Fruit fly (Drosophila melanogaster) whole organism, embryonic: ENCODE measurements around the gene CG11374.

ENCODE experiments used
- Bgb ChIP-seq: fragments of 200-800 bp; sonication (Bioruptor generic); IDR thresholded peaks from 2 replicates; pipeline ENCODE4 v1.3.6; 2022; ENCODE audit warnings: missing biosample characterization, missing genetic modification characterization; ENCODE audit not compliant: partially characterized antibody
- CG11560 ChIP-seq: fragments of 200-800 bp; sonication (Bioruptor generic); IDR thresholded peaks from 3 replicates; pipeline ENCODE4 v1.3.6; 2022; ENCODE audit warnings: missing biosample characterization, missing genetic modification characterization
- CG1233 ChIP-seq: fragments of 200-800 bp; sonication (Bioruptor generic); optimal IDR thresholded peaks from 4 replicates; lab custom pipeline; 2018; ENCODE audit warnings: missing biosample characterization, mild to moderate bottlenecking, missing genetic modification characterization
- CG12769 ChIP-seq: fragments of 200-800 bp; sonication (Bioruptor generic); optimal IDR thresholded peaks from 2 replicates; lab custom pipeline; 2019; ENCODE audit warnings: missing biosample characterization, mild to moderate bottlenecking, missing genetic modification characterization, moderate library complexity
- CG13424 ChIP-seq: fragments of 200-800 bp; sonication (Bioruptor generic); optimal IDR thresholded peaks from 2 replicates; lab custom pipeline; 2019; ENCODE audit warnings: missing biosample characterization, mild to moderate bottlenecking, missing genetic modification characterization, moderate library complexity
- CG14050 ChIP-seq: fragments of 200-800 bp; sonication (Bioruptor generic); IDR thresholded peaks from 3 replicates; pipeline ENCODE4 v1.3.6; 2022; ENCODE audit warnings: missing biosample characterization, missing genetic modification characterization
- CG15269 ChIP-seq: fragments of 200-800 bp; sonication (Bioruptor generic); optimal IDR thresholded peaks from 2 replicates; lab custom pipeline; 2018; ENCODE audit warnings: missing biosample characterization, mild to moderate bottlenecking, missing genetic modification characterization, moderate library complexity
- CG17359 ChIP-seq: fragments of 200-800 bp; sonication (Bioruptor generic); optimal IDR thresholded peaks from 3 replicates; lab custom pipeline; 2018; ENCODE audit warnings: missing biosample characterization, mild to moderate bottlenecking, missing genetic modification characterization, moderate library complexity
- CG17385 ChIP-seq: fragments of 200-800 bp; sonication (Bioruptor generic); optimal IDR thresholded peaks from 3 replicates; lab custom pipeline; 2018; ENCODE audit warnings: missing biosample characterization, mild to moderate bottlenecking, missing genetic modification characterization
- CG18599 ChIP-seq: fragments of 200-800 bp; sonication (Bioruptor generic); optimal IDR thresholded peaks from 3 replicates; lab custom pipeline; 2017; ENCODE audit warnings: missing biosample characterization, missing genetic modification characterization, mild to moderate bottlenecking, moderate library complexity, missing genetic modification reagents
- CG2875 ChIP-seq: fragments of 200-800 bp; sonication (Bioruptor generic); optimal IDR thresholded peaks from 2 replicates; lab custom pipeline; 2017; ENCODE audit warnings: missing biosample characterization, mild to moderate bottlenecking, missing genetic modification characterization, missing genetic modification reagents
- CG31388 ChIP-seq: fragments of 200-800 bp; sonication (Bioruptor generic); optimal IDR thresholded peaks from 2 replicates; lab custom pipeline; 2016; ENCODE audit warnings: missing biosample characterization, missing genetic modification characterization
- CG32772 ChIP-seq: fragments of 200-800 bp; sonication (Bioruptor generic); IDR thresholded peaks from 2 replicates; pipeline ENCODE4 v1.3.6; 2022; ENCODE audit warnings: missing biosample characterization, missing genetic modification characterization
- CG4404 ChIP-seq: fragments of 200-800 bp; sonication (Bioruptor generic); IDR thresholded peaks from 2 replicates; pipeline ENCODE4 v1.3.6; 2022; ENCODE audit warnings: missing biosample characterization, missing genetic modification characterization
- CG4820 ChIP-seq: fragments of 200-800 bp; sonication (Bioruptor generic); optimal IDR thresholded peaks from 3 replicates; lab custom pipeline; 2016; ENCODE audit warnings: missing biosample characterization, missing genetic modification characterization
- CG6254 ChIP-seq: fragments of 200-800 bp; sonication (Bioruptor generic); optimal IDR thresholded peaks from 3 replicates; lab custom pipeline; 2017; ENCODE audit warnings: mild to moderate bottlenecking, missing biosample characterization, missing genetic modification reagents, missing genetic modification characterization
- CG6654 ChIP-seq: fragments of 200-800 bp; sonication (Bioruptor generic); optimal IDR thresholded peaks from 2 replicates; lab custom pipeline; 2017; ENCODE audit warnings: missing biosample characterization, mild to moderate bottlenecking, missing genetic modification characterization
- CG7271 ChIP-seq: fragments of 200-800 bp; sonication (Bioruptor generic); optimal IDR thresholded peaks from 2 replicates; lab custom pipeline; 2018; ENCODE audit warnings: missing biosample characterization, mild to moderate bottlenecking, missing genetic modification characterization, moderate library complexity
- CG7786 ChIP-seq: fragments of 200-800 bp; sonication (Bioruptor generic); optimal IDR thresholded peaks from 2 replicates; lab custom pipeline; 2016; ENCODE audit warnings: missing biosample characterization, missing genetic modification characterization
- CG7963 ChIP-seq: fragments of 200-800 bp; sonication (Bioruptor generic); IDR thresholded peaks from 3 replicates; pipeline ENCODE4 v1.3.6; 2022; ENCODE audit warnings: missing biosample characterization, missing genetic modification characterization; ENCODE audit not compliant: partially characterized antibody
- CG7987 ChIP-seq: fragments of 200-800 bp; sonication (Bioruptor generic); optimal IDR thresholded peaks from 2 replicates; lab custom pipeline; 2018; ENCODE audit warnings: missing biosample characterization, mild to moderate bottlenecking, missing genetic modification characterization, moderate library complexity
- Camta ChIP-seq: fragments of 200-800 bp; sonication (Bioruptor generic); optimal IDR thresholded peaks from 2 replicates; lab custom pipeline; 2016; ENCODE audit warnings: missing biosample characterization, missing genetic modification characterization
- Fer2 ChIP-seq: fragments of 200-800 bp; sonication (Bioruptor generic); optimal IDR thresholded peaks from 2 replicates; lab custom pipeline; 2018; ENCODE audit warnings: missing biosample characterization, mild to moderate bottlenecking, missing genetic modification characterization, moderate library complexity
- HLH3B ChIP-seq: fragments of 200-800 bp; sonication (Bioruptor generic); IDR thresholded peaks from 2 replicates; pipeline ENCODE4 v1.3.6; 2022; ENCODE audit warnings: missing biosample characterization, missing genetic modification characterization
- HmgD ChIP-seq: fragments of 200-800 bp; sonication (Bioruptor generic); optimal IDR thresholded peaks from 3 replicates; lab custom pipeline; 2016; ENCODE audit warnings: missing biosample characterization, missing genetic modification characterization
- HmgZ ChIP-seq: fragments of 200-800 bp; sonication (Bioruptor generic); optimal IDR thresholded peaks from 2 replicates; lab custom pipeline; 2018; ENCODE audit warnings: missing biosample characterization, mild to moderate bottlenecking, missing genetic modification characterization
- Hmr ChIP-seq: fragments of 200-800 bp; sonication (Bioruptor generic); optimal IDR thresholded peaks from 3 replicates; lab custom pipeline; 2017; ENCODE audit warnings: mild to moderate bottlenecking, missing biosample characterization, missing genetic modification reagents, missing genetic modification characterization
- Hr3 ChIP-seq: fragments of 200-800 bp; sonication (Bioruptor generic); optimal IDR thresholded peaks from 3 replicates; lab custom pipeline; 2016; ENCODE audit warnings: missing biosample characterization, missing genetic modification characterization
- Hr51 ChIP-seq, 2 experiments: fragments of 200-800 bp; sonication (Bioruptor generic); optimal IDR thresholded peaks; 2 replicates in 1 of 2; 3 replicates in 1 of 2; lab custom pipeline; 2016 to 2018; ENCODE audit warnings: missing biosample characterization in 2 of 2, missing genetic modification characterization in 2 of 2, mild to moderate bottlenecking in 1 of 2, moderate library complexity in 1 of 2
- NC2α ChIP-seq: fragments of 200-800 bp; sonication (Bioruptor generic); optimal IDR thresholded peaks from 2 replicates; lab custom pipeline; 2016; ENCODE audit warnings: missing biosample characterization, missing genetic modification characterization
- NC2β ChIP-seq: fragments of 200-800 bp; sonication (Bioruptor generic); optimal IDR thresholded peaks from 2 replicates; lab custom pipeline; 2016; ENCODE audit warnings: missing biosample characterization, missing genetic modification characterization
- Neu2 ChIP-seq: fragments of 200-800 bp; sonication (Bioruptor generic); optimal IDR thresholded peaks from 3 replicates; lab custom pipeline; 2016; ENCODE audit warnings: missing biosample characterization, missing genetic modification characterization, borderline replicate concordance
- PHDP ChIP-seq: fragments of 200-800 bp; sonication (Bioruptor generic); optimal IDR thresholded peaks from 3 replicates; lab custom pipeline; 2018; ENCODE audit warnings: missing biosample characterization, mild to moderate bottlenecking, missing genetic modification characterization, moderate library complexity
- Ptx1 ChIP-seq: fragments of 200-800 bp; sonication (Bioruptor generic); IDR thresholded peaks from 2 replicates; pipeline ENCODE4 v1.3.6; 2022; ENCODE audit warnings: missing biosample characterization, missing genetic modification characterization
- Ravus ChIP-seq: fragments of 200-800 bp; sonication (Bioruptor generic); IDR thresholded peaks from 2 replicates; pipeline ENCODE4 v1.3.6; 2022; ENCODE audit warnings: missing biosample characterization, missing genetic modification characterization
- bcd ChIP-seq: fragments of 200-800 bp; sonication (Bioruptor generic); optimal IDR thresholded peaks from 2 replicates; lab custom pipeline; 2017; ENCODE audit warnings: missing biosample characterization, mild to moderate bottlenecking, missing genetic modification characterization
- bsh ChIP-seq, 2 experiments: fragments of 200-800 bp; sonication (Bioruptor generic); optimal IDR thresholded peaks; 2 replicates each; lab custom pipeline; 2017 to 2018; ENCODE audit warnings: mild to moderate bottlenecking in 2 of 2, missing biosample characterization in 2 of 2, missing genetic modification characterization in 2 of 2, moderate library complexity in 1 of 2
- chm ChIP-seq: fragments of 200-800 bp; sonication (Bioruptor generic); IDR thresholded peaks from 2 replicates; pipeline ENCODE4 v1.3.6; 2022; ENCODE audit warnings: missing biosample characterization, missing genetic modification characterization
- da ChIP-seq: fragments of 200-800 bp; sonication (Bioruptor generic); optimal IDR thresholded peaks from 2 replicates; lab custom pipeline; 2016; ENCODE audit warnings: missing biosample characterization, missing genetic modification characterization
- ems ChIP-seq: fragments of 200-800 bp; sonication (Bioruptor generic); optimal IDR thresholded peaks from 3 replicates; lab custom pipeline; 2016; ENCODE audit warnings: missing biosample characterization, missing genetic modification characterization
- eyg ChIP-seq: fragments of 200-800 bp; sonication (Bioruptor generic); optimal IDR thresholded peaks from 3 replicates; lab custom pipeline; 2016; ENCODE audit warnings: missing biosample characterization, missing genetic modification characterization
- fru ChIP-seq: fragments of >200 bp; optimal IDR thresholded peaks from 2 replicates; lab custom pipeline; 2017
- jing ChIP-seq: fragments of 200-800 bp; sonication (Bioruptor generic); optimal IDR thresholded peaks from 2 replicates; lab custom pipeline; 2018; ENCODE audit warnings: missing biosample characterization, mild to moderate bottlenecking, missing genetic modification characterization
- pho ChIP-seq: fragments of 200-800 bp; sonication (Bioruptor generic); optimal IDR thresholded peaks from 2 replicates; lab custom pipeline; 2016; ENCODE audit warnings: missing biosample characterization, missing genetic modification characterization
- repo ChIP-seq: fragments of 200-800 bp; sonication (Bioruptor generic); optimal IDR thresholded peaks from 2 replicates; lab custom pipeline; 2016; ENCODE audit warnings: missing biosample characterization, missing genetic modification characterization
- sr ChIP-seq: fragments of 200-800 bp; sonication (Bioruptor generic); IDR thresholded peaks from 3 replicates; pipeline ENCODE4 v1.3.6; 2022; ENCODE audit warnings: missing biosample characterization, missing genetic modification characterization
- tll ChIP-seq, 2 experiments: fragments of 200-800 bp in 1 of 2; fragments of >200 bp in 1 of 2; sonication (Bioruptor generic) in 1 of 2; optimal IDR thresholded peaks; 2 replicates each; lab custom pipeline; 2017 to 2019; ENCODE audit warnings: missing biosample characterization in 2 of 2, missing genetic modification characterization in 2 of 2, mild to moderate bottlenecking in 1 of 2, moderate library complexity in 1 of 2
- tup ChIP-seq: fragments of 200-800 bp; sonication (Bioruptor generic); optimal IDR thresholded peaks from 2 replicates; lab custom pipeline; 2016; ENCODE audit warnings: missing biosample characterization, mild to moderate bottlenecking, missing genetic modification characterization, moderate library complexity
- wek ChIP-seq: fragments of 200-800 bp; sonication (Bioruptor generic); optimal IDR thresholded peaks from 3 replicates; lab custom pipeline; 2018; ENCODE audit warnings: missing biosample characterization, mild to moderate bottlenecking, missing genetic modification characterization, moderate library complexity

Gene CG11374

dm6 chr2L:66369-67278 lies 9.5 kb upstream of the CG11374 start, which contains the start of gene dbr (continued):
- TF ChIP-seq NC2β (no peak), sr (GFP tag; lab: Robert Waterston, UW) (no peak), CG4404 (no peak), Hmr (GFP tag; lab: Kevin White, UChicago) (peak; percentile 29), CG6254 (GFP tag; lab: Kevin White, UChicago) (no peak), CG12769 (tag; lab: Kevin White, UChicago) (peak; percentile 54), tup (GFP tag; lab: Kevin White, UChicago) (no peak), Hr51 (GFP tag; optimal IDR thresholded peaks at IDR 0.05; lab: Kevin White, UChicago) (peak in 1 of 2 experiments; percentile 61), bsh (GFP tag; optimal IDR thresholded peaks at IDR 0.05; lab: Kevin White, UChicago) (peak in 1 of 2 experiments; percentile 77), jing (GFP tag; lab: Kevin White, UChicago) (no peak), HmgZ (peak; percentile 68), Bgb (GFP tag; lab: Robert Waterston, UW) (peak; percentile 31; the same call in 1 of the 2 replicates), CG4820 (GFP tag; lab: Kevin White, UChicago) (no peak), Neu2 (GFP tag; lab: Kevin White, UChicago) (no peak), NC2α (GFP tag; lab: Kevin White, UChicago) (no peak), pho (GFP tag; lab: Kevin White, UChicago) (no peak), CG7987 (GFP tag; lab: Kevin White, UChicago) (peak; percentile 27), Fer2 (tag; lab: Kevin White, UChicago) (no peak), CG31388 (no peak), chm (no peak), CG18599 (GFP tag; lab: Kevin White, UChicago) (peak; percentile 22), bcd (no peak), Ravus (GFP tag; lab: Robert Waterston, UW) (no peak), CG17359 (tag; lab: Kevin White, UChicago) (no peak), wek (GFP tag; lab: Kevin White, UChicago) (no peak), Camta (GFP tag; lab: Kevin White, UChicago) (no peak), tll (GFP tag; optimal IDR thresholded peaks at IDR 0.05; lab: Kevin White, UChicago) (no peak), ems (GFP tag; lab: Kevin White, UChicago) (no peak), da (GFP tag; lab: Kevin White, UChicago) (no peak), CG7271 (tag; lab: Kevin White, UChicago) (no peak), Hr3 (GFP tag; lab: Kevin White, UChicago) (no peak), fru (lab: Kevin White, UChicago) (no peak), CG7963 (GFP tag; lab: Robert Waterston, UW) (no peak), CG7786 (GFP tag; lab: Kevin White, UChicago) (no peak), CG17385 (GFP tag; lab: Kevin White, UChicago) (peak; percentile 18), CG13424 (tag; lab: Kevin White, UChicago) (no peak), CG6654 (no peak), CG11560 (tag; lab: Robert Waterston, UW) (no peak), CG15269 (tag; lab: Kevin White, UChicago) (peak; percentile 40), CG14050 (GFP tag; lab: Robert Waterston, UW) (no peak), CG2875 (GFP tag; lab: Kevin White, UChicago) (no peak), CG32772 (GFP tag; lab: Robert Waterston, UW) (no peak), PHDP (tag; lab: Kevin White, UChicago) (no peak), CG1233 (no peak), Ptx1 (GFP tag; lab: Robert Waterston, UW) (no peak), HmgD (GFP tag; lab: Kevin White, UChicago) (no peak), eyg (GFP tag; lab: Kevin White, UChicago) (no peak), repo (GFP tag; lab: Kevin White, UChicago) (no peak), HLH3B (GFP tag; lab: Robert Waterston, UW) (no peak)
